Fruit fly (Drosophila melanogaster): Measurements from ENCODE around the gene tara.
A peak's percentile ranks its signal among the peaks of the same experiment; 100 is the strongest.

The tara gene

DNA sequence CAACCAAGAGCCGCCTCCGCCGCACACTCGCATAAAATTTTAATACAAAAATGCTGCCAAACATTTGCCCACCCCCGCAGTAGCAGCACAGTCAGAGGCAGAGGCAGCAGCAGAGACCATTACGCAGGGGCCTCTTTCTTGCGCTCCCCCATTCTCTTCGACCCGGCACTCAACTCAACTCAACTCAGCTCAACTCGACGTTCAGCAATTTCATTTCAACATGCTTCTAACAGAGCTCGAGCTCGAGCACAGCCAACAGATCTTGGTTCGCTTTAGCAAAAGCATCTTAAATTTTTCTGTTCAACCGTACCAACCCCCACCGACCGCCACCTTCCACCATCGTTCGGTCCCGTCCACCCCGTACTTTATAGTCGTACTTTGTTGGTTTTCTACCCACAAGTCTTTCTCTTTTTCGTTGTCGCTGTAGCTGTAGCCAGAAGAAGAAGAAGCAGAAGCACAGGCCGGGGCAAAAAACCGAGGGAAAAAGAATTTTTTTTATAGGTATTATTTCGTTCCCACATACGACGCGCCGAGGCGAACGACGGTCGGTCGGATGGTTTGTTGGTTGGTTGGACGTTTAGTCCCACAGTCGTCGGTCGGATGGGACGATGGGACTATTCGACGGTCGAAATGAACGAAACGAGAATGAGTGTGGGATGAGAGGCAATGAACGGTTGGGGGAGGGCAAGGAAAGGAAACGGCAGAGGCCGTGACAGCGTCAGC is 9.9 kb downstream of the tara start (continued):
- TF ChIP-seq pros (GFP tag; optimal IDR thresholded peaks at IDR 0.05): peak; percentile 100
- TF ChIP-seq Antp (GFP tag; optimal IDR thresholded peaks at IDR 0.05): peak; percentile 12
- no peak for TF ChIP-seq Aef1 (GFP tag; IDR thresholded peaks at IDR 0.05)
- TF ChIP-seq nerfin-1 (tag; optimal IDR thresholded peaks at IDR 0.05): peak; percentile 47
- TF ChIP-seq Gug (GFP tag; IDR thresholded peaks at IDR 0.05): peak; percentile 24; the same call in 1 of the 4 replicates
- TF ChIP-seq psq (GFP tag; optimal IDR thresholded peaks at IDR 0.05): peak; percentile 55
- TF ChIP-seq ap (GFP tag; IDR thresholded peaks at IDR 0.05): no peak
- TF ChIP-seq Abd-B (GFP tag; optimal IDR thresholded peaks at IDR 0.05): no peak
- TF ChIP-seq Ssrp (tag; optimal IDR thresholded peaks at IDR 0.05): no peak
- peak; percentile 7 for TF ChIP-seq her (GFP tag; optimal IDR thresholded peaks at IDR 0.05)
- TF ChIP-seq sens (GFP tag): peak; percentile 71
- peak; percentile 87 for TF ChIP-seq sug (tag; optimal IDR thresholded peaks at IDR 0.05)
- TF ChIP-seq Bteb2 (GFP tag; optimal IDR thresholded peaks at IDR 0.05): no peak
- TF ChIP-seq CG4707 (GFP tag; optimal IDR thresholded peaks at IDR 0.05): peak; percentile 100
- peak; percentile 79 for TF ChIP-seq bigmax (GFP tag; optimal IDR thresholded peaks at IDR 0.05)
- peak; percentile 26 for TF ChIP-seq exex (tag; optimal IDR thresholded peaks at IDR 0.05)
- no peak for TF ChIP-seq B-H2 (GFP tag; optimal IDR thresholded peaks at IDR 0.05)
- TF ChIP-seq CG43689 (GFP tag; IDR thresholded peaks at IDR 0.05): no peak
- peak; percentile 30 for TF ChIP-seq CG12299 (tag; optimal IDR thresholded peaks at IDR 0.05)
- peak; percentile 9 to 34 for TF ChIP-seq Pdp1 (GFP tag; optimal IDR thresholded peaks at IDR 0.05)
- peak; percentile 9 for TF ChIP-seq CG8944 (GFP tag; optimal IDR thresholded peaks at IDR 0.05)
- peak; percentile 89 for TF ChIP-seq CG8290 (GFP tag; optimal IDR thresholded peaks at IDR 0.05)
- peak in 1 of 2 experiments; percentile 90 for TF ChIP-seq CG8290 (tag; optimal IDR thresholded peaks at IDR 0.05)
- TF ChIP-seq CG15601 (tag; optimal IDR thresholded peaks at IDR 0.05): peak; percentile 39
- no peak for TF ChIP-seq CG8478 (optimal IDR thresholded peaks at IDR 0.05)
- no peak for TF ChIP-seq CG6683 (GFP tag; optimal IDR thresholded peaks at IDR 0.05)
- no peak for TF ChIP-seq CG30020 (tag; optimal IDR thresholded peaks at IDR 0.05)
- TF ChIP-seq zf30C (GFP tag; optimal IDR thresholded peaks at IDR 0.05): peak; percentile 2
- peak; percentile 32 for TF ChIP-seq CG18599 (GFP tag; optimal IDR thresholded peaks at IDR 0.05)
- no peak for TF ChIP-seq B-H1 (GFP tag; IDR thresholded peaks at IDR 0.05)
- TF ChIP-seq chn (GFP tag; optimal IDR thresholded peaks at IDR 0.05): peak; percentile 48
- TF ChIP-seq disco-r (GFP tag; optimal IDR thresholded peaks at IDR 0.05): peak; percentile 36
- no peak for TF ChIP-seq sr (GFP tag; IDR thresholded peaks at IDR 0.05)
- TF ChIP-seq MBD-R2 (GFP tag; IDR thresholded peaks at IDR 0.05): no peak
- TF ChIP-seq slbo (GFP tag; IDR thresholded peaks at IDR 0.05): no peak
- TF ChIP-seq mirr (GFP tag; optimal IDR thresholded peaks at IDR 0.05): peak; percentile 85
- TF ChIP-seq Dfd (GFP tag; optimal IDR thresholded peaks at IDR 0.05): no peak
- peak; percentile 4 for TF ChIP-seq HLHmδ (GFP tag; optimal IDR thresholded peaks at IDR 0.05)
- TF ChIP-seq tna (GFP tag; IDR thresholded peaks at IDR 0.05; ENCODE audit: partially characterized antibody): no peak
- TF ChIP-seq chif (GFP tag; optimal IDR thresholded peaks at IDR 0.05): no peak
- TF ChIP-seq jumu (GFP tag; optimal IDR thresholded peaks at IDR 0.05): peak; percentile 14
- no peak for TF ChIP-seq CG12659 (GFP tag; optimal IDR thresholded peaks at IDR 0.05)
- no peak for TF ChIP-seq CG5953 (GFP tag; IDR thresholded peaks at IDR 0.05)
- TF ChIP-seq cato (GFP tag; optimal IDR thresholded peaks at IDR 0.05; ENCODE audit: borderline replicate concordance): no peak
- no peak for TF ChIP-seq CG1024 (GFP tag; IDR thresholded peaks at IDR 0.05)
- no peak for TF ChIP-seq ERR (GFP tag; optimal IDR thresholded peaks at IDR 0.05)
- TF ChIP-seq Hey (tag; optimal IDR thresholded peaks at IDR 0.05): peak; percentile 35
- TF ChIP-seq Med (GFP tag): peak; percentile 93
- TF ChIP-seq cwo (GFP tag; optimal IDR thresholded peaks at IDR 0.05): peak; percentile 22
- TF ChIP-seq crc (GFP tag; optimal IDR thresholded peaks at IDR 0.05): no peak
- TF ChIP-seq gcm2 (GFP tag; optimal IDR thresholded peaks at IDR 0.05): no peak
